Fruit fly (Drosophila melanogaster) S2 (cell line): Measurements from ENCODE around the gene Megf8.

Experiments
- CG8478 ChIP-seq: fragments of >200 bp; optimal IDR thresholded peaks from 2 replicates; lab custom pipeline; 2018
- CTCF ChIP-seq, 2 experiments: fragments of >200 bp; optimal IDR thresholded peaks; 2 replicates each; lab custom pipeline; 2018

Gene Megf8

DNA sequence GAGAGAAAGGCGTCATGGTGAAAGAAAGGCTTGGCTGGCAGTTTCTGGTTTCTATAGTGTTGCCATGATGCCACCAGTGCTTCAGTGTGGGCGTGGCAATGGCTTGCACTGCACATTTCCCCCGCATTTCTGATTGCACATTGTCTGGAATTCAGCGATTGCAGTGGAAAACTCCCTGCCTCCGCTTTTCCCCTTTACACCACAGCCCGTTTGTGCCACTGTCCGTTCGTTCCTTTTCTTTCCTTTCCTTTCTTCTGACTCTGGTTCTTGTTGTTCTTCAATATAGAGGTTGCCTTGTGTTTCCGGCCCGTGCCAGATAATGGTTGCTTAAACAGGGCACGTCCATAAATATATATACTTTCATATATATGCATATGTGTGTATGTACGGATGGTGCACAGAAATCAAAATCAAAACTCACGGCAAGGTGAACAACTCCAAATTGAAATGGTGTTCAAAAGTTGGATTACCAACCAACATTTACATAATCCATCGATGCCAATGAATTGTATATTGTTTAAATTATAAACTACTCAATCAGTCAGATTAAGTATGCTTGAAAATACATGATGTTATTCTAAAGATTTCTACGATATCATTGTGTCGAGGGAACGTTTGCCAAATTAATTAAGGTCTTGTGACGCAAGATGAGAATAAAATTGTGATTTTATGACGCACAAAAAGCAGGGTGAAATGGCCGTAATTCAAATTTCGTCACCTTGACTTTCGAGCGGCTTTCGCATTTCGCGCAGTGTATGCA lies 50.1 kb downstream of the Megf8 start:
- TF ChIP-seq CTCF (optimal IDR thresholded peaks at IDR 0.05; lab: Kevin White, UChicago), result no peak
- TF ChIP-seq CG8478 (lab: Kevin White, UChicago), result no peak

DNA sequence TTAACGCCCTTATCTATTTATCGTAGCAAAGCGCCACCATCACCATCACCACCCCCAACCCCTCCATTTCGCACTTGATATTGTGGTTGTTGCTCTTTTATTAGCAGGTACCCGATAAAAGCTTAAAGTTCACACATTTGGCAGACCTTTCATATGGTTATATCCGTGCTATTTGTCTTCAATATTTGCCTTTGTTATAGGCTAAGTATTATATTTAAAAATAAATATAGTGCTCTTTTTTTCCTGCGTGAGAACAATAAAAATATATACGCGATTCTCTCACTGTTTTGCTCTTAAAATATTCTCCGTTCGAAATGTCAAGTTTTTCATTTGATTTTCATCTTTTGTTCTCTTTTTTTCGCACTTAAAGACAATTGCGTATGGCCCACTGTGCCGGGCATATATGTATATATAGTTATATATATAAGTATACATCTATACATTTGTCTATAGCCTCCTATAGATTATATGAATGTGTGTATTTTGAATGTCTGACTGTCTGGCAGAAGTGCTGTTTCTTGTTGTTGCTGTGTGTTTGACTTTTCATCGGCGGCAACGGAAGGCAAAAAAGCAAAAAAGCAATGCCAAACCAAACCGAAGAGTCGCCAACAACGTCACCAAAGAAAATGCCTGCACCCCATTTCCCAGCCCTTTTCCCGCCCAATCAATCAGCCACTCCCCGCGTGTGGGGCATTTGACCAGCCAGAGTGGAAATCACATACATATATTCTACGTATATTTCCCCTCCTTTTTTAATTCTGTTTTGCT lies 51.0 kb downstream of the Megf8 start:
- TF ChIP-seq CTCF (optimal IDR thresholded peaks at IDR 0.05; lab: Kevin White, UChicago) (no peak), CG8478 (lab: Kevin White, UChicago) (no peak)

- TF ChIP-seq CG8478 (lab: Kevin White, UChicago) (no peak), CTCF (optimal IDR thresholded peaks at IDR 0.05; lab: Kevin White, UChicago) (no peak)
These were observed 51.9 kb downstream of the Megf8 start for dm6 chr2L:8095176-8095575.

dm6 chr2L:8097461-8097860 lies 54.2 kb downstream of the Megf8 start:
- TF ChIP-seq CG8478 (lab: Kevin White, UChicago) (no peak), CTCF (optimal IDR thresholded peaks at IDR 0.05; lab: Kevin White, UChicago) (no peak)

- TF ChIP-seq CG8478 (lab: Kevin White, UChicago) (no peak), CTCF (optimal IDR thresholded peaks at IDR 0.05; lab: Kevin White, UChicago) (peak in 1 of 2 experiments; percentile 3)
These were observed 55.0 kb downstream of the Megf8 start for dm6 chr2L:8097964-8098945.

- TF ChIP-seq CG8478 (lab: Kevin White, UChicago), result no peak
- TF ChIP-seq CTCF (optimal IDR thresholded peaks at IDR 0.05; lab: Kevin White, UChicago), result no peak
These were observed 55.8 kb downstream of the Megf8 start for dm6 chr2L:8099050-8099449.

DNA sequence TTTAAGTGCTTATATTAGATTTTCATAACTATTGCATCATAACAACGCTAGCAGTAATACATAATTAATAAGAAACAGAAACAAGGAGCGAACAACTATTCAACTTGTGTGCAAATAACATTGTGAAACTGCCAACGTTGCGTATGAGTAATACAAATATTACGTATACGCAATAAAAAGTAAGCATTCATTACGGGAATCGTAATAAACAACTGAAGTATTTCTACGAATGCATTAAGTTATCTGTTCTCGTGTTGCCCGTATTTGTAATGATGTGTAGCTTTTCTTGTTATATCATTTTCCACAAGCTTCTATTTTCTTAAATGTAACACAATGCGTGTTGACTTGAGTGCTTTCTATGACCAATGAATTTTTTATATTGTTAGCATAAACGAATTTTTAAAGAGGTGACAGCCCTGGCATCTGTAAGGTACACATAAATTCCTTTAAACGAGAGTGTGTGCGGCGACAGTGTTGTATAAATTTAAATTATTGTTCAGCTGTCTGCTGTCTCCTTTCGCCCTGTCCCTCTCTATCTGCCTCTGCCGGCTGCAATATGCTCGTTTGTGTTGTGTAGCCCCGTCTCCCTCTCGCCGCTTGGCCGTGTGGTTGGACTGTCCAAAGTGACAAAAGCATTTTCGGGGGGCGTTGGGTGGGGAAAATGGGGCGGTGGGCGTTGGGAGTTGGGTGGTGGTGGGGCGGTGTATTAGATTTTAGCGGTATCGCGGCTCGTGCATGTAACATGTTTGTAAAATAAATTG lies 56.5 kb downstream of the Megf8 start:
- TF ChIP-seq CTCF (optimal IDR thresholded peaks at IDR 0.05; lab: Kevin White, UChicago) (no peak), CG8478 (lab: Kevin White, UChicago) (no peak)

DNA sequence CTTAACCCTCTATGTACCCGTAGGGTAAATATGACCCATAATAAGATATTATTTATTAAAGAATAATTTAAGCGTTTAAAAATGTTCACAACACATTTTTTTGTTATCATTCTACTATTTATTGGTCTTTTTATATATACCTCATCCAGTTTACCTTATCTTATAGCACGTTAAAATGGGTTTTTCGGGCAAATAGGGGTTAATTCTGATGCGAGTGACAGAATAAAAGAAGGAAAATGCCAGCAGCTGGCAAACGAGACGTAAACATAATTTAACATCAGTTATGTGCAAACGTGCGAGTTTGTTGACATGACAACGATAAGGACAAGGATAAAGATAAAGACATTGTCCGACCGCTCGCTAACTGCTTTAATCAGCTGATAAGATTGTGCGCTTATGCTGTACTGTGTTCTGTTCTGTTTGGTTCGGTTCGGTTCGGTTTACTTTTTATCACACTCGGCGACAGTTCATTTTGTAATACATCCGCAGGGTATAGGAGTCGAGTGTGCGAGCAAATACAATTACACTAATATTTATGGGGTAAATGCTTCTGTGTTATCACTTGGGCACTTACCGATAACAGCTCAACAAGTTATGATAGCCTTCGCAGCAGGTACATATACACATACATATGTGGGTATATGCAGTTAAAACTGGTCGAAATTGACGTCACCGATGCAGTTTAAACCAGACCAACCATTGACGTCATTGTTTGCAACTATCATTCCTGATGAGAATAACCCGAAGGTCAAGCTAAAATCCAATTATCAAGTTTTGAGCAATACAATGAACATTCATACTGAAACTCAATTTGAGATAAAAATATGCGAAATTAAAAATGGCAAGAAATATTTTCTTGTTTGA lies 57.5 kb downstream of the Megf8 start:
- TF ChIP-seq CG8478 (lab: Kevin White, UChicago) (no peak), CTCF (optimal IDR thresholded peaks at IDR 0.05; lab: Kevin White, UChicago) (no peak)

DNA sequence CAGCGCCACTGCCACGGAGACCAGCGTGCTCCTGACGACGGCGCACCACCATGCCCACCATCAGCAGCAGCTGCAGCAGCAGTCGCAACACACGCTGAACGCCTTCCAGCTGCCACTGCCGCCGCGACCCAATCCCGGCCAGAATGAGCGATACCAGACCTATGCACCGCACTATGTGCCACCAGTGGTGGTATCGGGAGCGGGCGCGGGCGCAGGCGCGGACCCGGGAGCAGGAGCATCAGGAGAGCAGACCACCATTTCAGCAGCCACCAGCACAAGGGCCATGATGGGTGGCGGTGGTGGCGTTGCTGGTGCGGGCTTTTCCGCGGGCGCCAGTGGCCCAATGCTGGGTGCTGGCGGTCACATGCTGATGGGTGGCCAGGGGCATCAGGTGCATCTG lies 59.8 kb downstream of the Megf8 start:
- TF ChIP-seq CTCF (optimal IDR thresholded peaks at IDR 0.05; lab: Kevin White, UChicago), result no peak
- no peak for TF ChIP-seq CG8478 (lab: Kevin White, UChicago)
